Worm (Caenorhabditis elegans) whole organism, young adult: ENCODE data around the gene T06E8.2.

Experiments
- B0035.1 ChIP-seq: sonication (generic microtip); optimal IDR thresholded peaks from 2 replicates; lab custom pipeline; 2016; ENCODE audit warnings: missing genetic modification characterization, mild to moderate bottlenecking, missing compliant biosample characterization, missing genotype, missing genetic modification reagents
- B0261.1 ChIP-seq: sonication (generic microtip); optimal IDR thresholded peaks from 2 replicates; lab custom pipeline; 2016; ENCODE audit warnings: mild to moderate bottlenecking, missing genetic modification characterization, moderate library complexity, missing compliant biosample characterization
- C06A6.2 ChIP-seq: fragments of 200-800 bp; sonication (Bioruptor generic); conservative IDR thresholded peaks from 2 replicates; pipeline ENCODE4 v1.3.6; 2022; ENCODE audit warnings: missing genetic modification characterization, missing compliant biosample characterization
- C17E4.6 ChIP-seq: fragments of 200-800 bp; sonication (Bioruptor generic); IDR thresholded peaks from 2 replicates; pipeline ENCODE4 v1.3.6; 2022; ENCODE audit warnings: missing genetic modification reagents, missing genetic modification characterization, missing compliant biosample characterization
- F23B12.7 ChIP-seq: sonication (generic microtip); optimal IDR thresholded peaks from 2 replicates; lab custom pipeline; 2017; ENCODE audit warnings: missing genetic modification characterization, mild to moderate bottlenecking, missing compliant biosample characterization, antibody characterized with exemption, moderate library complexity; ENCODE audit not compliant: insufficient read depth
- F37B4.10 ChIP-seq: fragments of 200-800 bp; sonication (Bioruptor generic); IDR thresholded peaks from 2 replicates; pipeline ENCODE4 v1.3.6; 2022; ENCODE audit warnings: missing genetic modification characterization, missing compliant biosample characterization
- F39B2.1 ChIP-seq: fragments of 200-800 bp; sonication (Bioruptor generic); IDR thresholded peaks from 2 replicates; pipeline ENCODE4 v1.3.6; 2022; ENCODE audit warnings: missing genetic modification reagents, missing genetic modification characterization, missing compliant biosample characterization
- F55B11.4 ChIP-seq: sonication (generic microtip); optimal IDR thresholded peaks from 2 replicates; lab custom pipeline; 2016; ENCODE audit warnings: missing compliant biosample characterization, missing genetic modification characterization, borderline replicate concordance; ENCODE audit not compliant: insufficient read depth
- K11D2.4 ChIP-seq: fragments of 200-800 bp; sonication (Bioruptor generic); IDR thresholded peaks from 2 replicates; pipeline ENCODE4 v1.3.6; 2022; ENCODE audit warnings: missing genetic modification reagents, missing genetic modification characterization, missing compliant biosample characterization
- T26A5.8 ChIP-seq: sonication (generic microtip); optimal IDR thresholded peaks from 2 replicates; lab custom pipeline; 2016; ENCODE audit warnings: missing genetic modification characterization, missing compliant biosample characterization
- Y53G8AR.9 ChIP-seq: fragments of 200-800 bp; sonication (Bioruptor generic); conservative IDR thresholded peaks from 2 replicates; pipeline ENCODE4 v1.3.6; 2022; ENCODE audit warnings: missing genetic modification reagents, missing genetic modification characterization, missing compliant biosample characterization
- Y95B8A.8 ChIP-seq: fragments of 200-800 bp; sonication (Bioruptor generic); IDR thresholded peaks from 2 replicates; pipeline ENCODE4 v1.3.6; 2022; ENCODE audit warnings: missing genetic modification reagents, missing genetic modification characterization, missing compliant biosample characterization
- attf-3 ChIP-seq: fragments of 200-800 bp; sonication (Bioruptor generic); conservative IDR thresholded peaks from 2 replicates; pipeline ENCODE4 v1.3.6; 2022; ENCODE audit warnings: missing genetic modification reagents, missing genetic modification characterization, missing compliant biosample characterization
- attf-6 ChIP-seq: fragments of 200-800 bp; sonication (Bioruptor generic); IDR thresholded peaks from 2 replicates; pipeline ENCODE4 v1.3.6; 2022; ENCODE audit warnings: missing genetic modification reagents, missing genetic modification characterization, missing compliant biosample characterization
- cebp-1 ChIP-seq, 2 experiments: fragments of 200-800 bp in 1 of 2; sonication (Bioruptor generic) in 1 of 2; sonication (generic microtip) in 1 of 2; IDR thresholded peaks in 1 of 2; optimal IDR thresholded peaks in 1 of 2; 2 replicates each; pipeline versions ENCODE4 v1.3.6 to Lab custom; 2017 to 2022; ENCODE audit warnings: missing compliant biosample characterization in 2 of 2, missing genetic modification characterization in 2 of 2, mild to moderate bottlenecking in 1 of 2, missing genetic modification reagents in 1 of 2, moderate library complexity in 1 of 2
- ceh-58 ChIP-seq: fragments of 200-800 bp; sonication (Bioruptor generic); IDR thresholded peaks from 2 replicates; pipeline ENCODE4 v1.3.6; 2022; ENCODE audit warnings: missing genetic modification characterization, missing compliant biosample characterization
- dpl-1 ChIP-seq: fragments of 150-350 bp; optimal IDR thresholded peaks from 2 replicates; lab custom pipeline; 2014; ENCODE audit warnings: missing biosample characterization, missing genetic modification reagents, missing genetic modification characterization
- efl-1 ChIP-seq: fragments of 150-350 bp; optimal IDR thresholded peaks from 2 replicates; lab custom pipeline; 2014; ENCODE audit warnings: missing biosample characterization, missing genetic modification reagents, missing genetic modification characterization
- egl-18 ChIP-seq: fragments of 200-800 bp; sonication (Bioruptor generic); IDR thresholded peaks from 2 replicates; pipeline ENCODE4 v1.3.6; 2022; ENCODE audit warnings: missing genetic modification reagents, missing genetic modification characterization, missing compliant biosample characterization
- fkh-3 ChIP-seq: sonication (generic microtip); optimal IDR thresholded peaks from 2 replicates; lab custom pipeline; 2016; ENCODE audit warnings: mild to moderate bottlenecking, missing genetic modification characterization, missing compliant biosample characterization
- hlh-12 ChIP-seq: sonication (generic microtip); optimal IDR thresholded peaks from 2 replicates; lab custom pipeline; 2016; ENCODE audit warnings: missing genetic modification characterization, missing compliant biosample characterization
- hlh-26 ChIP-seq: fragments of 200-800 bp; sonication (Bioruptor generic); conservative IDR thresholded peaks from 2 replicates; pipeline ENCODE4 v1.3.6; 2022; ENCODE audit warnings: missing genetic modification reagents, missing genetic modification characterization, missing compliant biosample characterization
- hmg-1.2 ChIP-seq: fragments of 200-800 bp; sonication (Bioruptor generic); IDR thresholded peaks from 2 replicates; pipeline ENCODE4 v1.3.6; 2022; ENCODE audit warnings: missing genetic modification reagents, missing genetic modification characterization, missing compliant biosample characterization
- hsf-1 ChIP-seq: fragments of 200-800 bp; sonication (Bioruptor generic); IDR thresholded peaks from 2 replicates; pipeline ENCODE4 v1.3.6; 2022; ENCODE audit warnings: missing genetic modification reagents, missing genetic modification characterization, missing compliant biosample characterization
- let-526 ChIP-seq: fragments of 200-800 bp; sonication (Bioruptor generic); IDR thresholded peaks from 2 replicates; pipeline ENCODE4 v1.3.6; 2022; ENCODE audit warnings: missing genetic modification reagents, missing genetic modification characterization, missing compliant biosample characterization
- lin-35 ChIP-seq, 3 experiments: fragments of 150-350 bp in 2 of 3; sonication (generic microtip) in 1 of 3; optimal IDR thresholded peaks; 2 replicates each; lab custom pipeline; 2014 to 2018; ENCODE audit warnings: missing biosample characterization in 3 of 3, missing genetic modification characterization in 3 of 3, missing genetic modification reagents in 3 of 3
- lin-54 ChIP-seq: fragments of 200-800 bp; sonication (Bioruptor generic); optimal IDR thresholded peaks from 2 replicates; lab custom pipeline; 2018; ENCODE audit warnings: mild to moderate bottlenecking, missing genetic modification characterization, missing compliant biosample characterization
- lir-1 ChIP-seq: fragments of 200-800 bp; sonication (Bioruptor generic); conservative IDR thresholded peaks from 2 replicates; pipeline ENCODE4 v1.3.6; 2022; ENCODE audit warnings: missing genetic modification reagents, missing genetic modification characterization, missing compliant biosample characterization
- madf-10 ChIP-seq: sonication (generic microtip); optimal IDR thresholded peaks from 2 replicates; lab custom pipeline; 2016; ENCODE audit warnings: mild to moderate bottlenecking, missing genetic modification characterization, missing compliant biosample characterization
- madf-6 ChIP-seq: fragments of 200-800 bp; sonication (Bioruptor generic); IDR thresholded peaks from 2 replicates; pipeline ENCODE4 v1.3.6; 2022; ENCODE audit warnings: missing genetic modification reagents, missing genetic modification characterization, missing compliant biosample characterization
- mes-4 ChIP-seq: sonication (generic microtip); optimal IDR thresholded peaks from 2 replicates; lab custom pipeline; 2016; ENCODE audit warnings: missing genotype, missing genetic modification characterization, missing compliant biosample characterization
- nfya-1 ChIP-seq: sonication (generic microtip); optimal IDR thresholded peaks from 2 replicates; lab custom pipeline; 2017; ENCODE audit warnings: antibody characterized with exemption, missing compliant biosample characterization, missing genetic modification characterization, borderline replicate concordance; ENCODE audit not compliant: insufficient read depth
- nhr-80 ChIP-seq: sonication (generic microtip); optimal IDR thresholded peaks from 2 replicates; lab custom pipeline; 2016; ENCODE audit warnings: missing genetic modification characterization, missing compliant biosample characterization
- rec-8 ChIP-seq, 2 experiments: sonication (generic microtip); optimal IDR thresholded peaks; 2 replicates each; lab custom pipeline; 2016; ENCODE audit warnings: mild to moderate bottlenecking in 2 of 2, missing genetic modification characterization in 2 of 2, missing genetic modification reagents in 2 of 2, missing genotype in 2 of 2, missing biosample characterization in 1 of 2, missing compliant biosample characterization in 1 of 2, moderate library complexity in 1 of 2
- sea-2 ChIP-seq: fragments of 200-800 bp; sonication (Bioruptor generic); IDR thresholded peaks from 2 replicates; pipeline ENCODE4 v1.3.6; 2022; ENCODE audit warnings: missing genetic modification characterization, missing compliant biosample characterization
- snpc-4 ChIP-seq, 5 experiments: fragments of 150-350 bp in 1 of 5; sonication (generic microtip) in 4 of 5; optimal IDR thresholded peaks; 2 replicates each; lab custom pipeline; 2014 to 2018; ENCODE audit warnings: missing genetic modification characterization in 5 of 5, missing biosample characterization in 3 of 5, antibody characterized with exemption in 2 of 5, mild to moderate bottlenecking in 2 of 5, missing compliant biosample characterization in 2 of 5, missing genotype in 2 of 5, moderate library complexity in 2 of 5, missing genetic modification reagents in 1 of 5
- tbx-9 ChIP-seq: sonication (generic microtip); optimal IDR thresholded peaks from 2 replicates; lab custom pipeline; 2016; ENCODE audit warnings: borderline replicate concordance, missing genetic modification characterization, inconsistent platforms, missing compliant biosample characterization
- unc-62 ChIP-seq: fragments of 150-350 bp; optimal IDR thresholded peaks from 2 replicates; lab custom pipeline; 2014; ENCODE audit warnings: missing biosample characterization, missing genetic modification reagents, missing genetic modification characterization
- ztf-22 ChIP-seq: fragments of 200-800 bp; sonication (Bioruptor generic); optimal IDR thresholded peaks from 2 replicates; lab custom pipeline; 2018; ENCODE audit warnings: mild to moderate bottlenecking, missing genetic modification characterization, moderate library complexity, missing compliant biosample characterization
- ztf-25 ChIP-seq: fragments of 200-800 bp; sonication (Bioruptor generic); IDR thresholded peaks from 2 replicates; pipeline ENCODE4 v1.3.6; 2022; ENCODE audit warnings: missing genetic modification reagents, missing genetic modification characterization, missing compliant biosample characterization
- ztf-26 ChIP-seq: sonication (generic microtip); optimal IDR thresholded peaks from 2 replicates; lab custom pipeline; 2017; ENCODE audit warnings: missing genetic modification characterization, missing compliant biosample characterization
- ztf-28 ChIP-seq: fragments of 200-800 bp; sonication (Bioruptor generic); IDR thresholded peaks from 2 replicates; pipeline ENCODE4 v1.3.6; 2022; ENCODE audit warnings: missing genetic modification reagents, missing genetic modification characterization, missing compliant biosample characterization

Gene T06E8.2

ce11 chrV:10039837-10040236 is 3.6 kb upstream of the T06E8.2 start (continued):
- TF ChIP-seq rec-8 (tag; optimal IDR thresholded peaks at IDR 0.05; lab: Kevin White, UChicago) (no peak), egl-18 (no peak)

- TF ChIP-seq Y53G8AR.9 (no peak), attf-3 (GFP tag; lab: Robert Waterston, UW) (no peak), F37B4.10 (no peak), tbx-9 (no peak), ztf-26 (no peak), C06A6.2 (no peak), fkh-3 (tag; lab: Kevin White, UChicago) (no peak)
- TF ChIP-seq, all 124 proteins: peak for 0
Observed at ce11 chrV:10037040-10037439, 827 bp upstream of the T06E8.2 start, which contains the start of gene F57A8.1. Gene F57A8.1 (plus strand): TSS chrV:10037340.

- TF ChIP-seq hlh-26 (GFP tag; lab: Robert Waterston, UW) (no peak), Y95B8A.8 (GFP tag; lab: Robert Waterston, UW) (no peak), hsf-1 (no peak), lin-54 (GFP tag; lab: Kevin White, UChicago) (no peak), attf-6 (GFP tag; lab: Robert Waterston, UW) (no peak), F55B11.4 (no peak), ztf-22 (GFP tag; lab: Kevin White, UChicago) (no peak), B0035.1 (no peak), let-526 (GFP tag; lab: Robert Waterston, UW) (no peak), fkh-3 (tag; lab: Kevin White, UChicago) (no peak), ceh-58 (GFP tag; lab: Robert Waterston, UW) (no peak), mes-4 (tag; lab: Kevin White, UChicago) (no peak), F23B12.7 (tag; lab: Kevin White, UChicago) (no peak), T26A5.8 (tag; lab: Kevin White, UChicago) (no peak), ztf-25 (GFP tag; lab: Robert Waterston, UW) (no peak), unc-62 (GFP tag; lab: Kevin White, UChicago) (no peak), K11D2.4 (no peak), sea-2 (GFP tag; lab: Robert Waterston, UW) (no peak), B0261.1 (no peak)
Observed at ce11 chrV:10035586-10035985, 627 bp downstream of the T06E8.2 start.

- no peak for TF ChIP-seq F39B2.1 (GFP tag; lab: Robert Waterston, UW)
- no peak for TF ChIP-seq nfya-1
- no peak for TF ChIP-seq cebp-1 (GFP tag; IDR thresholded peaks at IDR 0.05; lab: Robert Waterston, UW)
- peak; percentile 9 for TF ChIP-seq cebp-1 (tag; optimal IDR thresholded peaks at IDR 0.05; lab: Kevin White, UChicago)
- no peak for TF ChIP-seq hmg-1.2
- TF ChIP-seq Y53G8AR.9: no peak
- TF ChIP-seq lin-35 (GFP tag; optimal IDR thresholded peaks at IDR 0.05; lab: Kevin White, UChicago): peak in 1 of 3 experiments; percentile 70
- TF ChIP-seq lir-1 (GFP tag; lab: Robert Waterston, UW): 0 out of 2 replicates have a peak, but pooled peaks have one; percentile 23
- TF ChIP-seq madf-6 (GFP tag; lab: Robert Waterston, UW): peak; percentile 60; the same call in 1 of the 2 replicates
- TF ChIP-seq madf-10 (tag; lab: Kevin White, UChicago): no peak
- TF ChIP-seq snpc-4 (GFP tag; optimal IDR thresholded peaks at IDR 0.05; lab: Kevin White, UChicago): no peak
- peak in 1 of 4 experiments; percentile 34 for TF ChIP-seq snpc-4 (tag; optimal IDR thresholded peaks at IDR 0.05; lab: Kevin White, UChicago)
- no peak for TF ChIP-seq fkh-3 (tag; lab: Kevin White, UChicago)
- peak; percentile 79 for TF ChIP-seq nhr-80 (tag; lab: Kevin White, UChicago)
- TF ChIP-seq hlh-12 (tag; lab: Kevin White, UChicago): no peak
- TF ChIP-seq ztf-28 (GFP tag; lab: Robert Waterston, UW): no peak
- TF ChIP-seq tbx-9: no peak
- TF ChIP-seq dpl-1: peak; percentile 11
- peak; percentile 66 for TF ChIP-seq lin-54 (GFP tag; lab: Kevin White, UChicago)
- no peak for TF ChIP-seq hsf-1
- TF ChIP-seq efl-1 (GFP tag; lab: Kevin White, UChicago): peak; percentile 57
- TF ChIP-seq C17E4.6 (GFP tag; lab: Robert Waterston, UW): no peak
Observed at ce11 chrV:10031384-10032171, 4.6 kb downstream of the T06E8.2 start.
